Worm (Caenorhabditis elegans) whole organism, young adult: ENCODE data around the gene pgp-10.

Experiments
- die-1 ChIP-seq: sonication (generic microtip); optimal IDR thresholded peaks from 2 replicates; lab custom pipeline; 2016; ENCODE audit warnings: missing genotype, mild to moderate bottlenecking, missing genetic modification characterization, missing compliant biosample characterization
- let-526 ChIP-seq: fragments of 200-800 bp; sonication (Bioruptor generic); IDR thresholded peaks from 2 replicates; pipeline ENCODE4 v1.3.6; 2022; ENCODE audit warnings: missing genetic modification reagents, missing genetic modification characterization, missing compliant biosample characterization
- lin-54 ChIP-seq: fragments of 200-800 bp; sonication (Bioruptor generic); optimal IDR thresholded peaks from 2 replicates; lab custom pipeline; 2018; ENCODE audit warnings: mild to moderate bottlenecking, missing genetic modification characterization, missing compliant biosample characterization
- lir-1 ChIP-seq: fragments of 200-800 bp; sonication (Bioruptor generic); conservative IDR thresholded peaks from 2 replicates; pipeline ENCODE4 v1.3.6; 2022; ENCODE audit warnings: missing genetic modification reagents, missing genetic modification characterization, missing compliant biosample characterization
- lsy-27 ChIP-seq: sonication (generic microtip); optimal IDR thresholded peaks from 2 replicates; lab custom pipeline; 2017; ENCODE audit warnings: missing genetic modification characterization, mild to moderate bottlenecking, missing compliant biosample characterization, antibody characterized with exemption, missing genotype, borderline replicate concordance; ENCODE audit not compliant: insufficient read depth
- unc-62 ChIP-seq: fragments of 150-350 bp; optimal IDR thresholded peaks from 2 replicates; lab custom pipeline; 2014; ENCODE audit warnings: missing biosample characterization, missing genetic modification reagents, missing genetic modification characterization

DNA sequence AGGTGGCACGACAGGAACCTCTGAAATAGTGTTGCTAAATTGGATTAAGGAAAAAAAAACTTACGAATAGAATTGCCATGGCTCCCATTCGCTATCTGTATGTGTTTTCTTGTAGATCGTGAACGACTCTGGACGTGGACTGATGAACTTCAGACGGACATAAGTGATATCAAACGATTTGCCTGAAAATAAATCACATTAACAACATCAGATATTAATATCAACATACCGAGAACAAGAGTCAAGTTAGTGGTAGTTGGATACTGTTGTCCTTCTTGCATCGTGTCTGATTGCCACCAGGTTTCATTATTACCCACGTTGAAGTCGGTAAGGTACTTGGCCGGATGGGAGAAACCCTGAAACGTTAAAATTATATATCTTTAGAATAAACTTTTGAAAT, 9.2 kb upstream of the pgp-10 start:
- TF ChIP-seq unc-62 (GFP tag; lab: Kevin White, UChicago) (no peak), let-526 (GFP tag; lab: Robert Waterston, UW) (no peak), lsy-27 (tag; lab: Kevin White, UChicago) (no peak), lin-54 (no peak), lir-1 (GFP tag; lab: Robert Waterston, UW) (no peak), die-1 (tag; lab: Kevin White, UChicago) (no peak)
